Worm (Caenorhabditis elegans): ENCODE measurements around the gene ubc-18.

ce11 chrIII:7072452-7072851 lies 4.1 kb upstream of the ubc-18 start, which contains the start of gene lin-37:
- TF ChIP-seq nhr-237 (tag; optimal IDR thresholded peaks at IDR 0.05) (no peak), mep-1 (tag; optimal IDR thresholded peaks at IDR 0.05) (no peak), ham-2 (GFP tag; optimal IDR thresholded peaks at IDR 0.05) (no peak), unc-39 (tag; optimal IDR thresholded peaks at IDR 0.05) (no peak)

Data from whole organism, mixed stage, embryonic.